Worm (Caenorhabditis elegans) whole organism, late embryonic: ENCODE data around the gene Y71H2AM.1.

Experiments used
- C38D4.7 ChIP-seq: fragments of 200-800 bp; sonication (Bioruptor generic); optimal IDR thresholded peaks from 2 replicates; lab custom pipeline; 2018; ENCODE audit warnings: mild to moderate bottlenecking, missing genetic modification characterization, moderate library complexity, missing compliant biosample characterization
- F13H6.1 ChIP-seq: sonication (generic microtip); optimal IDR thresholded peaks from 2 replicates; lab custom pipeline; 2016; ENCODE audit warnings: missing genetic modification characterization, missing compliant biosample characterization
- K02D7.2 ChIP-seq: sonication (generic microtip); optimal IDR thresholded peaks from 2 replicates; lab custom pipeline; 2017; ENCODE audit warnings: mild to moderate bottlenecking, missing genetic modification characterization, missing compliant biosample characterization
- K09A11.1 ChIP-seq: sonication (generic microtip); optimal IDR thresholded peaks from 2 replicates; lab custom pipeline; 2017; ENCODE audit warnings: antibody characterized with exemption, mild to moderate bottlenecking, missing genetic modification characterization, missing compliant biosample characterization; ENCODE audit not compliant: insufficient read depth
- T23F11.4 ChIP-seq: fragments of 200-800 bp; sonication (Bioruptor generic); optimal IDR thresholded peaks from 2 replicates; lab custom pipeline; 2018; ENCODE audit warnings: mild to moderate bottlenecking, missing genetic modification characterization, missing compliant biosample characterization
- ahr-1 ChIP-seq: sonication (generic microtip); optimal IDR thresholded peaks from 2 replicates; lab custom pipeline; 2016; ENCODE audit warnings: missing genetic modification characterization, missing compliant biosample characterization
- ama-1 ChIP-seq: fragments of 150-350 bp; optimal IDR thresholded peaks from 2 replicates; lab custom pipeline; 2014
- ceh-14 ChIP-seq: sonication (generic microtip); optimal IDR thresholded peaks from 2 replicates; lab custom pipeline; 2016; ENCODE audit warnings: missing genotype, missing genetic modification characterization, missing compliant biosample characterization
- ceh-18 ChIP-seq: sonication (generic microtip); optimal IDR thresholded peaks from 2 replicates; lab custom pipeline; 2016; ENCODE audit warnings: missing genetic modification characterization, missing compliant biosample characterization
- ceh-24 ChIP-seq: sonication (generic microtip); optimal IDR thresholded peaks from 2 replicates; lab custom pipeline; 2016; ENCODE audit warnings: mild to moderate bottlenecking, missing genetic modification characterization, missing compliant biosample characterization
- ceh-30 ChIP-seq: fragments of 150-350 bp; optimal IDR thresholded peaks from 2 replicates; lab custom pipeline; 2014; ENCODE audit warnings: missing biosample characterization, missing genetic modification characterization
- ceh-31 ChIP-seq: sonication (generic microtip); optimal IDR thresholded peaks from 2 replicates; lab custom pipeline; 2016; ENCODE audit warnings: missing genetic modification characterization, missing compliant biosample characterization
- ceh-34 ChIP-seq: sonication (generic microtip); optimal IDR thresholded peaks from 2 replicates; lab custom pipeline; 2016; ENCODE audit warnings: mild to moderate bottlenecking, missing genetic modification characterization, missing compliant biosample characterization
- ceh-48 ChIP-seq: sonication (generic microtip); optimal IDR thresholded peaks from 2 replicates; lab custom pipeline; 2016; ENCODE audit warnings: missing genetic modification characterization, inconsistent platforms, missing compliant biosample characterization
- ceh-9 ChIP-seq: sonication (generic microtip); optimal IDR thresholded peaks from 2 replicates; lab custom pipeline; 2016; ENCODE audit warnings: mild to moderate bottlenecking, missing genetic modification characterization, inconsistent platforms, missing compliant biosample characterization
- che-1 ChIP-seq: sonication (generic microtip); optimal IDR thresholded peaks from 2 replicates; lab custom pipeline; 2016; ENCODE audit warnings: mild to moderate bottlenecking, missing genetic modification characterization, missing compliant biosample characterization
- dve-1 ChIP-seq: sonication (generic microtip); optimal IDR thresholded peaks from 2 replicates; lab custom pipeline; 2017; ENCODE audit warnings: antibody characterized with exemption, mild to moderate bottlenecking, missing genetic modification characterization, missing compliant biosample characterization
- elt-2 ChIP-seq: sonication (generic microtip); optimal IDR thresholded peaks from 2 replicates; lab custom pipeline; 2016; ENCODE audit warnings: missing genetic modification reagents, missing genetic modification characterization, missing compliant biosample characterization
- ets-4 ChIP-seq: sonication (generic microtip); optimal IDR thresholded peaks from 2 replicates; lab custom pipeline; 2016; ENCODE audit warnings: missing genetic modification characterization, missing compliant biosample characterization
- fax-1 ChIP-seq: sonication (generic microtip); optimal IDR thresholded peaks from 2 replicates; lab custom pipeline; 2016; ENCODE audit warnings: missing genotype, missing genetic modification characterization, missing compliant biosample characterization
- fkh-6 ChIP-seq: sonication (generic microtip); optimal IDR thresholded peaks from 2 replicates; lab custom pipeline; 2016; ENCODE audit warnings: missing genetic modification characterization, missing compliant biosample characterization
- gmeb-2 ChIP-seq: sonication (generic microtip); optimal IDR thresholded peaks from 2 replicates; lab custom pipeline; 2016; ENCODE audit warnings: missing genetic modification characterization, inconsistent platforms, missing compliant biosample characterization
- hlh-30 ChIP-seq: sonication (generic microtip); optimal IDR thresholded peaks from 2 replicates; lab custom pipeline; 2017; ENCODE audit warnings: antibody characterized with exemption, missing genetic modification characterization, missing compliant biosample characterization; ENCODE audit not compliant: insufficient read depth
- hlh-6 ChIP-seq: sonication (generic microtip); optimal IDR thresholded peaks from 2 replicates; lab custom pipeline; 2016; ENCODE audit warnings: missing genotype, missing genetic modification characterization, missing compliant biosample characterization
- hlh-8 ChIP-seq: sonication (generic microtip); optimal IDR thresholded peaks from 2 replicates; lab custom pipeline; 2016; ENCODE audit warnings: missing genotype, missing genetic modification characterization, missing compliant biosample characterization
- lim-6 ChIP-seq: sonication (generic microtip); optimal IDR thresholded peaks from 2 replicates; lab custom pipeline; 2016; ENCODE audit warnings: missing genetic modification characterization, missing compliant biosample characterization
- lin-11 ChIP-seq: fragments of 200-800 bp; sonication (Bioruptor generic); optimal IDR thresholded peaks from 2 replicates; lab custom pipeline; 2018; ENCODE audit warnings: mild to moderate bottlenecking, missing genetic modification characterization, missing compliant biosample characterization
- nfya-1 ChIP-seq: sonication (generic microtip); optimal IDR thresholded peaks from 2 replicates; lab custom pipeline; 2017; ENCODE audit warnings: missing genetic modification characterization, mild to moderate bottlenecking, missing compliant biosample characterization, antibody characterized with exemption, moderate library complexity
- nhr-11 ChIP-seq: fragments of 150-350 bp; optimal IDR thresholded peaks from 2 replicates; lab custom pipeline; 2014; ENCODE audit warnings: missing biosample characterization, missing genetic modification characterization
- pag-3 ChIP-seq: sonication (generic microtip); optimal IDR thresholded peaks from 2 replicates; lab custom pipeline; 2016; ENCODE audit warnings: missing compliant biosample characterization, missing genetic modification characterization, borderline replicate concordance
- pat-9 ChIP-seq: fragments of 200-800 bp; sonication (Bioruptor generic); optimal IDR thresholded peaks from 2 replicates; lab custom pipeline; 2018; ENCODE audit warnings: mild to moderate bottlenecking, missing genetic modification characterization, moderate library complexity, missing compliant biosample characterization
- pax-1 ChIP-seq: fragments of 150-350 bp; optimal IDR thresholded peaks from 2 replicates; lab custom pipeline; 2014; ENCODE audit warnings: missing biosample characterization, missing genetic modification characterization
- pha-2 ChIP-seq: sonication (generic microtip); optimal IDR thresholded peaks from 2 replicates; lab custom pipeline; 2017; ENCODE audit warnings: mild to moderate bottlenecking, missing genetic modification characterization, missing compliant biosample characterization
- pha-4 ChIP-seq: fragments of 150-350 bp; optimal IDR thresholded peaks from 2 replicates; lab custom pipeline; 2018; ENCODE audit warnings: missing biosample characterization, missing genetic modification reagents, missing genetic modification characterization
- pqm-1 ChIP-seq: sonication (generic microtip); optimal IDR thresholded peaks from 2 replicates; lab custom pipeline; 2016; ENCODE audit warnings: missing genetic modification characterization, missing compliant biosample characterization
- pros-1 ChIP-seq: fragments of 150-350 bp; optimal IDR thresholded peaks from 2 replicates; lab custom pipeline; 2014; ENCODE audit warnings: missing biosample characterization, missing genetic modification reagents, missing genetic modification characterization
- ref-2 ChIP-seq: sonication (generic microtip); optimal IDR thresholded peaks from 2 replicates; lab custom pipeline; 2016; ENCODE audit warnings: missing genetic modification characterization, missing compliant biosample characterization
- sdc-2 ChIP-seq: sonication (generic microtip); optimal IDR thresholded peaks from 2 replicates; lab custom pipeline; 2016; ENCODE audit warnings: missing genotype, missing genetic modification characterization, missing compliant biosample characterization
- sox-2 ChIP-seq: fragments of 200-800 bp; sonication (Bioruptor generic); IDR thresholded peaks from 2 replicates; pipeline ENCODE4 v1.3.6; 2022; ENCODE audit warnings: missing genetic modification reagents, missing genetic modification characterization, missing compliant biosample characterization
- sox-4 ChIP-seq: sonication (generic microtip); optimal IDR thresholded peaks from 2 replicates; lab custom pipeline; 2017; ENCODE audit warnings: mild to moderate bottlenecking, missing genetic modification characterization, inconsistent platforms, missing compliant biosample characterization
- tbx-2 ChIP-seq: sonication (generic microtip); optimal IDR thresholded peaks from 2 replicates; lab custom pipeline; 2016; ENCODE audit warnings: missing genetic modification characterization, missing compliant biosample characterization
- tbx-7 ChIP-seq: sonication (generic microtip); optimal IDR thresholded peaks from 2 replicates; lab custom pipeline; 2016; ENCODE audit warnings: missing genotype, missing genetic modification characterization, missing compliant biosample characterization
- unc-42 ChIP-seq: sonication (generic microtip); optimal IDR thresholded peaks from 2 replicates; lab custom pipeline; 2016; ENCODE audit warnings: missing genotype, missing genetic modification characterization, missing compliant biosample characterization
- unc-55 ChIP-seq: sonication (generic microtip); optimal IDR thresholded peaks from 2 replicates; lab custom pipeline; 2017; ENCODE audit warnings: missing biosample characterization, missing genetic modification reagents, missing genetic modification characterization

The Y71H2AM.1 gene

DNA sequence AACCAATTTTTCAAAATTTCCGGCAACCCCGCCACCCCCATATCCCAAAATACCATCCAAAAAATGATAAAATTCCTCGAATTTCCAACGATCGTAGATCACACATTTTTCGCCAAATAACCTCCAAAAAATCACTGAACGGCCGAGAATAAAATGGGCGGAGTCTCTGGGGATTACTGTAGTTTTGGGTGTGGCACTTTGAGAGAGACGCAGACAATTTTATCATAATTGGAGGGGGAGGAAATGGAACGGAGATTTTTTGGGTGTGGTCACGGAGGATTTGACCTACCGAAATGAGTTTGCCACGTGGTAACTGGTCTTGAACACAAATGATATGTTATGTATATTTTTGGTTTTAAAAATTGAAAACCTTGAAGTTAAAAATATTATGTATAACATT is 41.5 kb downstream of the Y71H2AM.1 start:
- no peak for TF ChIP-seq pag-3 (tag; lab: Kevin White, UChicago)

DNA sequence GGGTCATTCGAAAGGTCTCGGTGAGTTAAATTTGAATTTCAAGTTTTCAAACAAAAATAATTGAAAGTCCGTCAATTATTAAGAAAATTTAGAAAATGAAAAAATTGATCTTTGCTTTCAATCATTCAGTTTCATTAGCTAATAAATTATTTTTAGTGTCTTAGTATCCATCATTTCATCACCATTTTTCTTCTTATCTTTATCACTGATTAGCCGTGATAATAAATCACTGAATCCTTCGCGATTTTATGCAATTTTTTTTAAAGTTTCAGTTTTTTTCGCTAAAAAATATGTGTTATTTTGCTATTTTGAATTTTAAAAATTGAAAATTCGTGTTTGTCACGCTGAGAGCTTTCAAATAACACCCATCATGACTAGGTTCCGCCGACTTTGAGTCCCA is 42.2 kb downstream of the Y71H2AM.1 start:
- TF ChIP-seq lin-11 (tag; lab: Kevin White, UChicago) (no peak), ceh-31 (no peak), ceh-48 (tag; lab: Kevin White, UChicago) (no peak), gmeb-2 (tag; lab: Kevin White, UChicago) (no peak), fax-1 (no peak), ref-2 (tag; lab: Kevin White, UChicago) (no peak)

DNA sequence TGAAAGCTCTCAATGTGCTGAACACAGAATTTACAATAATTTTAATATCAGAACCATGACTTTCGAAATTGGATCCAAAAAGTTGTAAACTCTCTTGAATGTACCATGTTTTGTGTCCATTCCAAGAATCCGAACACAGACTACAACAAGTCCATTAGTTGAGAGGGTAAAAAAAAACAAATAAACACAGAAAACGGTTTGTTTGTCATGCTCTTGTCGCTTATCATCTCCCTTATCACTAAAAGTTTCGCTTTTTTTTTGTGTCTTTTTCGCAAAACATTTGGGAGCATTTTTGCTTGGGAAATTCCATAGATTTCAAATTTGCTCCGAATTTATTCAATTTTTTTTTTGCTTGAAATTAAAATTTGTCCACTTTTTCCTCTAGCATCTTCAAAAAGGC is 42.6 kb downstream of the Y71H2AM.1 start:
- TF ChIP-seq ceh-18 (tag; lab: Kevin White, UChicago), result no peak
- peak; percentile 17 for TF ChIP-seq elt-2 (tag; lab: Kevin White, UChicago)

DNA sequence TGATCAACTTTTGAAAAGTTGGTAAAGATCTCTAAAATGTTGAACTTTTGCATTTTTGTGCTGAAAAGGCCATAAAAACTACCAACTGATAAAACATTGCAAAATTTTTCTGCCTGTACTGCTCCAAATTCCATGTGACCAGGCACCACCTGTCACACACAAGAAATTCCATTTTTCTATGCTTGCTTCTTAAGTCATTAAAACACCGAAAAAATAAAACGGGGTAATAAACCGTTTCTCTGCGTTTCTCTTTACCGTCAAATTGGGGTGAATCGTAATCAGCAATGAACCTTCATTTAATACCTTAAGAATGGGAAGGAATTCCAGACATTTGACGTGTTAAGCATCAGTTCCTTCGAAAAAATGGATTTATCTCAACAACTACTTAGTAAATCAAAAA is 43.4 kb downstream of the Y71H2AM.1 start:
- TF ChIP-seq hlh-30, result no peak
- no peak for TF ChIP-seq unc-55 (GFP tag; lab: Kevin White, UChicago)
- no peak for TF ChIP-seq unc-42 (tag; lab: Kevin White, UChicago)
- TF ChIP-seq ets-4 (tag; lab: Kevin White, UChicago), result no peak
- TF ChIP-seq sdc-2, result no peak
- no peak for TF ChIP-seq pag-3 (tag; lab: Kevin White, UChicago)
- no peak for TF ChIP-seq ceh-31
- no peak for TF ChIP-seq sox-4 (tag; lab: Kevin White, UChicago)
- no peak for TF ChIP-seq fkh-6 (tag; lab: Kevin White, UChicago)
- no peak for TF ChIP-seq che-1
- no peak for TF ChIP-seq gmeb-2 (tag; lab: Kevin White, UChicago)
- no peak for TF ChIP-seq lim-6
- no peak for TF ChIP-seq fax-1
- no peak for TF ChIP-seq pqm-1 (tag; lab: Kevin White, UChicago)

DNA sequence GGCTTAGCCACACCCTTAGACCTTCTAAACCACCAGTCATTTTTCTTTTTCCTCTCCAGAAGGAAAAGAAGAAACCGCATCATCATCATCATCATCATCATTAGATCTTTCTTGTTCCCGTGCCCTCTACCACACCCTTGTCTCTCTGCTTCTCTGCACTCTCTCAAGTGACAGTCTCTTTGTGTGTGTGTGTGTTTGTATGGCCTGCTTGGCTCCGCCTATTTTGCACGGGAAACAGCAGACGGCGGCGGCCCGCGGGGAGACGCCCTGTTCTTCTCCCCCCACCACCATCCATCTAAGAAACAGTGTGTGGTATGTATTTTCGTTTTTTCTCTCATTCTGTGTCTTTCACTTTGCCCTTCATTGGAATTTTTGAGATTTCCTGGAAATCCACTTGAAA is 44.9 kb downstream of the Y71H2AM.1 start:
- TF ChIP-seq pha-2, result no peak
- TF ChIP-seq sox-2 (GFP tag; lab: Robert Waterston, UW), result no peak
- no peak for TF ChIP-seq ceh-30
- no peak for TF ChIP-seq fkh-6 (tag; lab: Kevin White, UChicago)
- TF ChIP-seq pha-4 (tag; lab: Kevin White, UChicago), result no peak
- peak; percentile 39 for TF ChIP-seq tbx-2
- TF ChIP-seq pax-1 (tag; lab: Kevin White, UChicago), result no peak
- no peak for TF ChIP-seq lim-6
- TF ChIP-seq nhr-11 (tag; lab: Kevin White, UChicago), result no peak
- TF ChIP-seq ceh-48 (tag; lab: Kevin White, UChicago), result no peak
- no peak for TF ChIP-seq ahr-1
- no peak for TF ChIP-seq pros-1
- TF ChIP-seq nfya-1 (tag; lab: Kevin White, UChicago), result peak; percentile 41
- TF ChIP-seq hlh-6 (tag; lab: Kevin White, UChicago), result no peak
- no peak for TF ChIP-seq T23F11.4 (GFP tag; lab: Kevin White, UChicago)
- no peak for TF ChIP-seq ceh-18 (tag; lab: Kevin White, UChicago)
- TF ChIP-seq K02D7.2 (tag; lab: Kevin White, UChicago), result no peak
- no peak for TF ChIP-seq pat-9 (tag; lab: Kevin White, UChicago)
- TF ChIP-seq ama-1 (lab: Kevin White, UChicago), result no peak
- no peak for TF ChIP-seq che-1
- TF ChIP-seq hlh-30, result peak; percentile 29
- TF ChIP-seq tbx-7 (tag; lab: Kevin White, UChicago), result no peak
- no peak for TF ChIP-seq C38D4.7
- no peak for TF ChIP-seq lin-11 (tag; lab: Kevin White, UChicago)
- TF ChIP-seq ceh-14, result no peak
- no peak for TF ChIP-seq hlh-8
- no peak for TF ChIP-seq ceh-9 (tag; lab: Kevin White, UChicago)
- TF ChIP-seq ceh-34 (tag; lab: Kevin White, UChicago), result no peak
- no peak for TF ChIP-seq dve-1 (tag; lab: Kevin White, UChicago)
- TF ChIP-seq ref-2 (tag; lab: Kevin White, UChicago), result peak; percentile 69
- no peak for TF ChIP-seq ceh-24 (tag; lab: Kevin White, UChicago)
- TF ChIP-seq ets-4 (tag; lab: Kevin White, UChicago), result no peak
- TF ChIP-seq F13H6.1, result peak; percentile 34
- TF ChIP-seq ceh-31, result peak; percentile 28
- TF ChIP-seq sdc-2, result no peak
- no peak for TF ChIP-seq K09A11.1
